Worm (Caenorhabditis elegans): ENCODE measurements around the gene W09D10.5.

ce11 chrIII:10742382-10742860 is 31.1 kb upstream of the W09D10.5 start, which contains the start of the genes tbb-1 and rib-2:
- no peak for TF ChIP-seq dao-5 (tag; optimal IDR thresholded peaks at IDR 0.05)
- TF ChIP-seq him-1 (tag; optimal IDR thresholded peaks at IDR 0.05), result no peak
